Fruit fly (Drosophila melanogaster) whole organism, embryonic: Measurements from ENCODE around the gene CG15185.

Source experiments
- Ada2b ChIP-seq: fragments of 200-800 bp; sonication (Bioruptor generic); IDR thresholded peaks from 2 replicates; pipeline ENCODE4 v1.3.6; 2022; ENCODE audit warnings: missing biosample characterization, missing genetic modification characterization
- Adf1 ChIP-seq: fragments of 200-800 bp; sonication (Bioruptor generic); IDR thresholded peaks from 2 replicates; pipeline ENCODE4 v1.3.6; 2022; ENCODE audit warnings: missing biosample characterization, missing genetic modification characterization
- Bdp1 ChIP-seq: fragments of 200-800 bp; sonication (Bioruptor generic); optimal IDR thresholded peaks from 3 replicates; lab custom pipeline; 2016; ENCODE audit warnings: missing biosample characterization, missing genetic modification characterization
- CG12104 ChIP-seq: fragments of 200-800 bp; sonication (Bioruptor generic); optimal IDR thresholded peaks from 3 replicates; lab custom pipeline; 2016; ENCODE audit warnings: missing biosample characterization, missing genetic modification characterization
- CG12659 ChIP-seq: fragments of 200-800 bp; sonication (Bioruptor generic); optimal IDR thresholded peaks from 3 replicates; lab custom pipeline; 2017; ENCODE audit warnings: mild to moderate bottlenecking, missing biosample characterization, missing genetic modification reagents, missing genetic modification characterization
- CG13424 ChIP-seq: fragments of 200-800 bp; sonication (Bioruptor generic); optimal IDR thresholded peaks from 2 replicates; lab custom pipeline; 2019; ENCODE audit warnings: missing biosample characterization, mild to moderate bottlenecking, missing genetic modification characterization, moderate library complexity
- CG15011 ChIP-seq: fragments of 200-800 bp; sonication (Bioruptor generic); optimal IDR thresholded peaks from 3 replicates; lab custom pipeline; 2018; ENCODE audit warnings: missing biosample characterization, mild to moderate bottlenecking, missing genetic modification characterization
- CG15514 ChIP-seq: fragments of 200-800 bp; sonication (Bioruptor generic); optimal IDR thresholded peaks from 3 replicates; lab custom pipeline; 2017; ENCODE audit warnings: missing biosample characterization, missing genetic modification characterization, mild to moderate bottlenecking, moderate library complexity, missing genetic modification reagents
- CG17802 ChIP-seq: fragments of 200-800 bp; sonication (Bioruptor generic); optimal IDR thresholded peaks from 2 replicates; lab custom pipeline; 2018; ENCODE audit warnings: missing biosample characterization, mild to moderate bottlenecking, missing genetic modification characterization, moderate library complexity
- CG18262 ChIP-seq: fragments of 200-800 bp; optimal IDR thresholded peaks from 3 replicates; lab custom pipeline; 2019; ENCODE audit warnings: missing biosample characterization, mild to moderate bottlenecking, missing genetic modification characterization, moderate library complexity
- CG3065 ChIP-seq: fragments of 200-800 bp; sonication (Bioruptor generic); optimal IDR thresholded peaks from 2 replicates; lab custom pipeline; 2016; ENCODE audit warnings: missing biosample characterization, missing genetic modification characterization
- CG3726 ChIP-seq: fragments of 200-800 bp; sonication (Bioruptor generic); IDR thresholded peaks from 3 replicates; pipeline ENCODE4, ENCODE4 v1.3.6; 2022; ENCODE audit warnings: missing biosample characterization, missing genetic modification characterization
- CG4617 ChIP-seq: fragments of 200-800 bp; sonication (Bioruptor generic); optimal IDR thresholded peaks from 3 replicates; lab custom pipeline; 2016; ENCODE audit warnings: missing biosample characterization, missing genetic modification characterization, borderline replicate concordance
- CG4854 ChIP-seq: fragments of 200-800 bp; sonication (Bioruptor generic); optimal IDR thresholded peaks from 2 replicates; lab custom pipeline; 2016; ENCODE audit warnings: missing biosample characterization, missing genetic modification characterization, inconsistent platforms
- CG9876 ChIP-seq: fragments of 200-800 bp; sonication (Bioruptor generic); optimal IDR thresholded peaks from 2 replicates; lab custom pipeline; 2016; ENCODE audit warnings: missing biosample characterization, missing genetic modification characterization
- Chrac-16 ChIP-seq: fragments of 200-800 bp; sonication (Bioruptor generic); optimal IDR thresholded peaks from 3 replicates; lab custom pipeline; 2016; ENCODE audit warnings: missing biosample characterization, missing genetic modification characterization
- D19A ChIP-seq: fragments of 200-800 bp; optimal IDR thresholded peaks from 3 replicates; lab custom pipeline; 2019; ENCODE audit warnings: missing biosample characterization, mild to moderate bottlenecking, missing genetic modification characterization, moderate library complexity
- Eip74EF ChIP-seq, 2 experiments: fragments of 200-800 bp in 1 of 2; fragments of >200 bp in 1 of 2; sonication (Bioruptor generic) in 1 of 2; optimal IDR thresholded peaks; 2 replicates each; lab custom pipeline; 2017 to 2019; ENCODE audit warnings: missing biosample characterization in 2 of 2, missing genetic modification characterization in 2 of 2, mild to moderate bottlenecking in 1 of 2, moderate library complexity in 1 of 2
- Ets65A ChIP-seq: fragments of 200-800 bp; sonication (Bioruptor generic); peaks from one replicate; lab custom pipeline; 2016; ENCODE audit warnings: missing biosample characterization, missing genetic modification characterization
- Myb ChIP-seq: fragments of 200-800 bp; sonication (Bioruptor generic); optimal IDR thresholded peaks from 2 replicates; lab custom pipeline; 2016; ENCODE audit warnings: missing biosample characterization, missing genetic modification characterization
- Nf-YA ChIP-seq: fragments of 200-800 bp; sonication (Bioruptor generic); IDR thresholded peaks from 2 replicates; pipeline ENCODE4 v1.3.6; 2022; ENCODE audit warnings: missing biosample characterization, missing genetic modification characterization
- Sox100B ChIP-seq: fragments of 200-800 bp; sonication (Bioruptor generic); optimal IDR thresholded peaks from 3 replicates; lab custom pipeline; 2018; ENCODE audit warnings: missing biosample characterization, mild to moderate bottlenecking, missing genetic modification characterization
- abd-A ChIP-seq: fragments of 200-800 bp; sonication (Bioruptor generic); optimal IDR thresholded peaks from 3 replicates; lab custom pipeline; 2019; ENCODE audit warnings: missing biosample characterization, mild to moderate bottlenecking, missing genetic modification characterization, moderate library complexity
- amos ChIP-seq: fragments of 200-800 bp; sonication (Bioruptor generic); IDR thresholded peaks from 2 replicates; pipeline ENCODE4 v1.3.6; 2022; ENCODE audit warnings: missing biosample characterization, missing genetic modification characterization; ENCODE audit not compliant: partially characterized antibody
- da ChIP-seq: fragments of 200-800 bp; sonication (Bioruptor generic); optimal IDR thresholded peaks from 2 replicates; lab custom pipeline; 2016; ENCODE audit warnings: missing biosample characterization, missing genetic modification characterization
- fd102C ChIP-seq: fragments of 200-800 bp; sonication (Bioruptor generic); optimal IDR thresholded peaks from 2 replicates; lab custom pipeline; 2018; ENCODE audit warnings: missing biosample characterization, mild to moderate bottlenecking, missing genetic modification characterization, moderate library complexity
- gem ChIP-seq: fragments of 200-800 bp; sonication (Bioruptor generic); optimal IDR thresholded peaks from 2 replicates; lab custom pipeline; 2019; ENCODE audit warnings: missing biosample characterization, mild to moderate bottlenecking, missing genetic modification characterization, moderate library complexity
- ind ChIP-seq: fragments of 200-800 bp; sonication (Bioruptor generic); optimal IDR thresholded peaks from 3 replicates; lab custom pipeline; 2016; ENCODE audit warnings: missing biosample characterization, missing genetic modification characterization
- org-1 ChIP-seq: fragments of 200-800 bp; sonication (Bioruptor generic); optimal IDR thresholded peaks from 2 replicates; lab custom pipeline; 2017; ENCODE audit warnings: missing biosample characterization, missing genetic modification characterization
- pum ChIP-seq: fragments of 200-800 bp; sonication (Bioruptor generic); optimal IDR thresholded peaks from 2 replicates; lab custom pipeline; 2016; ENCODE audit warnings: missing biosample characterization, missing genetic modification characterization
- salm ChIP-seq: fragments of 200-800 bp; sonication (Bioruptor generic); optimal IDR thresholded peaks from 2 replicates; lab custom pipeline; 2018; ENCODE audit warnings: missing biosample characterization, mild to moderate bottlenecking, missing genetic modification characterization
- sc ChIP-seq, 3 experiments: fragments of >200 bp in 2 of 3; fragments of 200-800 bp in 1 of 3; sonication (Bioruptor generic) in 1 of 3; optimal IDR thresholded peaks; 2 replicates in 2 of 3; 3 replicates in 1 of 3; lab custom pipeline; 2017; ENCODE audit warnings: mild to moderate bottlenecking in 1 of 3, missing biosample characterization in 1 of 3, missing genetic modification characterization in 1 of 3, missing genetic modification reagents in 1 of 3
- stc ChIP-seq: fragments of 200-800 bp; sonication (Bioruptor generic); IDR thresholded peaks from 2 replicates; pipeline ENCODE4 v1.3.6; 2022; ENCODE audit warnings: missing biosample characterization, missing genetic modification characterization
- tio ChIP-seq: fragments of 200-800 bp; sonication (Bioruptor generic); optimal IDR thresholded peaks from 2 replicates; lab custom pipeline; 2017; ENCODE audit warnings: missing biosample characterization, missing genetic modification characterization, inconsistent platforms

The CG15185 gene

DNA sequence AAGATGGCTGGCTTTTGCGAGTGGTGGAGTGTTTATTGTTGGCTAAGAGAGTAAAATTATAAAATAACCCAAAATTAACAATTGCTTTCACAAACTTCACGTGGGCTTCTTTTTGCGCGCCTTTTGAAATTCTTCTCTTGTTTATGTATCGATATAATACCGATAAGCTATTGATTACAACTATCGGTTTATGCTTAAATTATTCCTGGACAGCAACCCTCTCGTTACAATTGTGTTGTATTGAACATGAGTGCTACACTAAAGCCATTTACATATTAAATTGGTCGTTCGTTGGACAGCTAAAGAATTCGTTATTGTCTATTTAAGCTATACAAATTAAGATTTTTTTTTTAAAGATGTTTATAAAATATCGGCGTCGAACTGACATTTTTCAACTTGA lies 6.8 kb downstream of the CG15185 start (continued):
- TF ChIP-seq fd102C: no peak
- TF ChIP-seq, all 482 proteins: peak for 10

DNA sequence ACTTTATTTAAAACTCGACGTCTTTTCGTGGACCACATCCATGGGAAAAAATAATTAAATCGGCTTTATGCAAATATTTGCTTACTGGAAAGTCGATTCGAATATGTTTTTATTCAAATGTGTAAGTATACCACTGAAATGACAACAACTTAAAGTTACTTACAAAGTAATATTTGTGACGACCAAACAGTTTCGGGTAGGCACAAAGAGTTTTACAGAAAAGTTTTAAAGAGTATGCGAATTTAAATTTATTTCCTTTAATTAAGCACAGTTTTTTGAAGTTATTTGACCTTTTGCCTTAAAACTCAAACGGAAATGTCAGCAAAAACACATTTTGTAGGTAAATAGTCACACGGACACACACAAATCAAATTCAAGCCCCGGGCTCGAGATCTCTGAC lies 21.4 kb downstream of the CG15185 start, which contains the start of gene Pif2:
TSS of gene Pif2 (plus strand) at position 301 of the 400 bp plus-strand sequence.
- TF ChIP-seq pum: no peak
- TF ChIP-seq amos: no peak
- TF ChIP-seq CG12659 (GFP tag; lab: Kevin White, UChicago): no peak
- no peak for TF ChIP-seq CG15011 (GFP tag; lab: Kevin White, UChicago)
- no peak for TF ChIP-seq Nf-YA
- TF ChIP-seq stc (GFP tag; lab: Robert Waterston, UW): no peak
- TF ChIP-seq Ada2b (GFP tag; lab: Robert Waterston, UW): no peak
- TF ChIP-seq tio (GFP tag; lab: Kevin White, UChicago): no peak
- no peak for TF ChIP-seq sc (optimal IDR thresholded peaks at IDR 0.05; lab: Kevin White, UChicago)
- no peak for TF ChIP-seq sc (GFP tag; optimal IDR thresholded peaks at IDR 0.05; lab: Kevin White, UChicago)
- TF ChIP-seq CG17802: no peak
- no peak for TF ChIP-seq CG4617 (GFP tag; lab: Kevin White, UChicago)
- TF ChIP-seq ind (GFP tag; lab: Kevin White, UChicago): no peak
- no peak for TF ChIP-seq org-1 (GFP tag; lab: Kevin White, UChicago)
- TF ChIP-seq da (GFP tag; lab: Kevin White, UChicago): no peak
- no peak for TF ChIP-seq gem

DNA sequence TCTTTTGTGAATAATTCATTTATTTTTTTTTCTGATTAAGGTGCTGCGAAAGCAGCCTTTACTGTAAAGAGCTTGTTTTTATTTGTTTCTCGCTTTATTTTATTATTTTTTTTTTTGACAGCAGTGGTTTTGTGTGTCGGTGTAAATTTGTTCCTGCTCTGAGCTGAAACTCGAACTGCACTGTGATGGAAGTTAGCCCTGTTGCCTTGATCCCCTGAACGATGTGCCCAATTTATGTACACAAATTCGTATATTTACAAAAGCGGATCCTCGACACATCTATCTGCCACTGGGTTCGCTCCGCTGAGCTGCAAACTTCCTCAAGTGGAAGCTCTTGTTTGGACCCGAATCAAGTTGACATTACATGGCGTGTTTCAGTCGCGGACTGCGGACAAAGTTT lies 32.9 kb downstream of the CG15185 start, which contains the start of gene CG1137:
TSS of gene CG1137 (minus strand) at position 101 of the 400 bp plus-strand sequence.
- TF ChIP-seq Adf1 (GFP tag; lab: Robert Waterston, UW) (no peak), CG13424 (tag; lab: Kevin White, UChicago) (no peak), CG9876 (GFP tag; lab: Kevin White, UChicago) (no peak), Eip74EF (GFP tag; optimal IDR thresholded peaks at IDR 0.05; lab: Kevin White, UChicago) (no peak), CG3065 (GFP tag; lab: Kevin White, UChicago) (no peak), CG3726 (GFP tag; lab: Robert Waterston, UW) (no peak), salm (no peak), Sox100B (GFP tag; lab: Kevin White, UChicago) (no peak), CG15011 (GFP tag; lab: Kevin White, UChicago) (no peak), CG15514 (GFP tag; lab: Kevin White, UChicago) (no peak), Myb (GFP tag; lab: Kevin White, UChicago) (no peak), Chrac-16 (no peak), CG18262 (no peak), D19A (tag; lab: Kevin White, UChicago) (no peak), CG4854 (no peak), CG12104 (GFP tag; lab: Kevin White, UChicago) (no peak)

DNA sequence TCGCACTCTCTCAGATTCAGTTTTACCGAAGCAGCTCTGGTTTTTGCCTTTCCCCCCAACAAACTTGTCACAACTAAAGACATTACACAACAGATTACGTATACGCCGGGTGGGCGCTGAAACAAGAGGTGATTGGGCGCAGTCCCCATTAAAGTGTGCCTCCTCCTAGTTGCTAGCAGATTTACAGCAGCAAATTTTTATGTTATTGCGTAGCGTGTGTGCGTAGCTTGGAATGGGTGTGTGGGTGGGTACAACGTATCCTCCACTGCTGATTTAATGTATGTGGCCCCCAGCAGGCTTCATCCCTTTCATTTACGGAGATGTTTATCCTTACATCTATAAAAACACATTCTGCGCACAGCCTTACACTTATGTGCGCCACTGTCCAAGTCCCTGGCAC lies 41.5 kb downstream of the CG15185 start:
- TF ChIP-seq Ets65A (GFP tag; lab: Kevin White, UChicago) (peak; percentile 68), abd-A (tag; lab: Kevin White, UChicago) (peak; percentile 79), Bdp1 (GFP tag; lab: Kevin White, UChicago) (no peak)
